Fruit fly (Drosophila melanogaster): ENCODE results near the gene ATPsynB.

ATPsynB gene

DNA sequence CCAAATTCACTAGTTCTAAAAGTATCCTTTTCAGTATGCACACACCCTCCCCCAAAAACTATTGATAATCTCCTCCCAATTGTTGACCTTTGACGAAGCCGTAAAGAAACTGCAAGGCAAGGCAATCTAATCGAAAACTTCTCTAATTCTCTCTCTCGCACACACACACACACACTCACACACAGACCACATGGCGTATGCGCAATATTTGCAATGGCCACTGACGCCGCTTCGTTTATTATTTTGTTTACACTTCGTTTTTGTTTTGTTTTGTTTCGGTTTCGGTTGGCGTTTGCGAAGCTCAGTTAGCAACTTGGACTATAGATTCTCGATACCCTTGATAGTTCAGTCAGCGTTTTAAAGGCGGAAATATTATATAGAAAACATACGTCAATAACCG, 40.0 kb upstream of the ATPsynB start:
- no peak for TF ChIP-seq Hr83 (GFP tag; optimal IDR thresholded peaks at IDR 0.05; ENCODE audit: poor library complexity, severe bottlenecking)
- TF ChIP-seq Dfd (GFP tag; optimal IDR thresholded peaks at IDR 0.05) = peak; percentile 10

DNA sequence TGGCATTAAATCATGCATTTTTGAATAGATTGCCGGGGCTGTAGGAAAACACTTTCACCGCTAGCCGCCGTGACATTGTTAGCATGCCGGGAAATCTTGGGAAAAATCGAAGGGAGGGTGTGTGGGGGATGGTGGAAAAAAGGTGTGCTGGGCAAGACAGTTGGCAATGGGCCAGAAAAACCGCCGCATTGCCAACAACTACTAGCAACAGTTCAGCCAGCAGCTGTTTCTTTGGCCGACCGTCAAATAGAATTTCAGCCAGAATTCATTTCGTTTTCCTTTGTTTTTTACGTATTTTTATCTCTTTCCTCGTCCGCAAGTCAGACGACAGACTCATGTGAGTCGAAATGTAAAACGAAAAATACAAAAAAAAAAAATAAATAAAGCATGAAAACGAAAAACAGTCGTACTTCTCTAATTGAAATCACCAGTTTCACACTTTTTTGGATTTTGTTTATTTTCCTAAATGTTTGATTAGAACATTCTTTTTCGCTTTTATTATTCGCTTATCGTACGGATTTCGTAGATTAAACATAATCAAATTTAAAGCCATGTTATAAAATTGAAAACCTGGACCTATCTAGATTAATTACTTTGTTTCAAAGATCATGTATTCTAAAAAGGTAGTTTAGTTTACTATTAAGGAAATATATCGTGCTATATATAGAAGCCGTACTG, 38.9 kb upstream of the ATPsynB start:
- TF ChIP-seq pan (optimal IDR thresholded peaks at IDR 0.05) (no peak), OdsH (GFP tag; optimal IDR thresholded peaks at IDR 0.05) (peak; percentile 40), tai (GFP tag; optimal IDR thresholded peaks at IDR 0.05) (peak; percentile 41), Dif (GFP tag; optimal IDR thresholded peaks at IDR 0.05; ENCODE audit: partially characterized antibody) (no peak), psq (GFP tag; optimal IDR thresholded peaks at IDR 0.05) (peak; percentile 39), Abd-B (GFP tag; optimal IDR thresholded peaks at IDR 0.05) (no peak), ey (GFP tag; optimal IDR thresholded peaks at IDR 0.05) (peak; percentile 45), jim (GFP tag; optimal IDR thresholded peaks at IDR 0.05) (no peak), Hr83 (GFP tag; optimal IDR thresholded peaks at IDR 0.05; ENCODE audit: poor library complexity, severe bottlenecking) (no peak), Dfd (GFP tag; optimal IDR thresholded peaks at IDR 0.05) (peak; percentile 22), Jra (GFP tag; optimal IDR thresholded peaks at IDR 0.05) (no peak), Vsx2 (GFP tag; optimal IDR thresholded peaks at IDR 0.05; ENCODE audit: partially characterized antibody) (no peak), Mio (GFP tag; optimal IDR thresholded peaks at IDR 0.05) (no peak), usp (GFP tag; optimal IDR thresholded peaks at IDR 0.05) (no peak), Hr78 (GFP tag; optimal IDR thresholded peaks at IDR 0.05) (no peak), CG9705 (GFP tag; optimal IDR thresholded peaks at IDR 0.05) (no peak), dl (GFP tag; optimal IDR thresholded peaks at IDR 0.05; ENCODE audit: insufficient read depth in 1 of 2, partially characterized antibody in 2 of 2) (no peak), rgr (GFP tag; optimal IDR thresholded peaks at IDR 0.05) (peak; percentile 46), dmrt93B (GFP tag; optimal IDR thresholded peaks at IDR 0.05) (no peak), Myc (optimal IDR thresholded peaks at IDR 0.05) (no peak), GATAd (GFP tag; optimal IDR thresholded peaks at IDR 0.05) (no peak), h (GFP tag; optimal IDR thresholded peaks at IDR 0.05) (peak; percentile 61), brk (GFP tag; optimal IDR thresholded peaks at IDR 0.05) (peak; percentile 11), sage (GFP tag; optimal IDR thresholded peaks at IDR 0.05) (no peak), fru (GFP tag; optimal IDR thresholded peaks at IDR 0.05) (peak; percentile 58), sv (GFP tag; optimal IDR thresholded peaks at IDR 0.05) (no peak), N (GFP tag; optimal IDR thresholded peaks at IDR 0.05) (no peak), woc (GFP tag; optimal IDR thresholded peaks at IDR 0.05) (no peak), CG32264 (GFP tag; optimal IDR thresholded peaks at IDR 0.05) (no peak), CrebA (GFP tag; optimal IDR thresholded peaks at IDR 0.05; ENCODE audit: borderline replicate concordance) (no peak), Rel (GFP tag; optimal IDR thresholded peaks at IDR 0.05) (no peak), Rel (tag; optimal IDR thresholded peaks at IDR 0.05) (no peak), br (GFP tag; optimal IDR thresholded peaks at IDR 0.05) (no peak), lola (GFP tag; optimal IDR thresholded peaks at IDR 0.05) (no peak), HLH106 (tag; optimal IDR thresholded peaks at IDR 0.05) (peak; percentile 41), Hnf4 (GFP tag; optimal IDR thresholded peaks at IDR 0.05) (peak; percentile 38), dsf (GFP tag; optimal IDR thresholded peaks at IDR 0.05; ENCODE audit: borderline replicate concordance) (no peak), foxo (GFP tag; optimal IDR thresholded peaks at IDR 0.05) (peak in 1 of 2 experiments; percentile 63), Sp1 (GFP tag; optimal IDR thresholded peaks at IDR 0.05) (peak; percentile 24)

DNA sequence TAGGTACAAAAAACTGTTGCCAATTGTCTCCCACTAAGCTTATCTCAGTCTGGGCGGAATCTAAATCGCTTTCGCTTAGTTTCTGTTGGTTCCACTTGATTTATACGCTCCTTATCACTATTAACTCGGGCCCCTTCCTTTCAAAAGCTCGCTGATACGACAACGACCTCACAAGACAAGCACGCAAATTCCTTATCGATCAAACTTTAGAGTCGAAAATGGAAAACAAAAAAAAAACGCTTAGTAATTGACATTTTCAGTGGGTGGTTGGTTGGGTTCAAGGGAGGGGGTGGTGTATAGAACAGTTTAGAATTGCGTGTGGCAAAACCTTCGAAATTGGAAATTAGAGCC, 38.3 kb upstream of the ATPsynB start:
- TF ChIP-seq ey (GFP tag; optimal IDR thresholded peaks at IDR 0.05) (no peak), tai (GFP tag; optimal IDR thresholded peaks at IDR 0.05) (no peak), HLH106 (tag; optimal IDR thresholded peaks at IDR 0.05) (no peak), sage (GFP tag; optimal IDR thresholded peaks at IDR 0.05) (no peak), br (GFP tag; optimal IDR thresholded peaks at IDR 0.05) (no peak), Hr83 (GFP tag; optimal IDR thresholded peaks at IDR 0.05; ENCODE audit: poor library complexity, severe bottlenecking) (no peak), Vsx2 (GFP tag; optimal IDR thresholded peaks at IDR 0.05; ENCODE audit: partially characterized antibody) (no peak), fru (GFP tag; optimal IDR thresholded peaks at IDR 0.05) (no peak), OdsH (GFP tag; optimal IDR thresholded peaks at IDR 0.05) (no peak), sv (GFP tag; optimal IDR thresholded peaks at IDR 0.05) (no peak), N (GFP tag; optimal IDR thresholded peaks at IDR 0.05) (no peak), woc (GFP tag; optimal IDR thresholded peaks at IDR 0.05) (no peak), dsf (GFP tag; optimal IDR thresholded peaks at IDR 0.05; ENCODE audit: borderline replicate concordance) (no peak), dl (GFP tag; optimal IDR thresholded peaks at IDR 0.05; ENCODE audit: insufficient read depth in 1 of 2, partially characterized antibody in 2 of 2) (no peak), brk (GFP tag; optimal IDR thresholded peaks at IDR 0.05) (no peak), dmrt93B (GFP tag; optimal IDR thresholded peaks at IDR 0.05) (no peak), usp (GFP tag; optimal IDR thresholded peaks at IDR 0.05) (no peak), jim (GFP tag; optimal IDR thresholded peaks at IDR 0.05) (no peak), Jra (GFP tag; optimal IDR thresholded peaks at IDR 0.05) (no peak)

Data from whole organism, wandering third instar larva.